Worm (Caenorhabditis elegans): ENCODE data around the gene F52E1.5.
A peak's percentile ranks its signal among the peaks of the same experiment; 100 is the strongest.
"Not testable (repeated sequence)": the region's sequence is repeated elsewhere in the genome, so short reads cannot be mapped to it uniquely, and the experiment has no call there.

The F52E1.5 gene

DNA sequence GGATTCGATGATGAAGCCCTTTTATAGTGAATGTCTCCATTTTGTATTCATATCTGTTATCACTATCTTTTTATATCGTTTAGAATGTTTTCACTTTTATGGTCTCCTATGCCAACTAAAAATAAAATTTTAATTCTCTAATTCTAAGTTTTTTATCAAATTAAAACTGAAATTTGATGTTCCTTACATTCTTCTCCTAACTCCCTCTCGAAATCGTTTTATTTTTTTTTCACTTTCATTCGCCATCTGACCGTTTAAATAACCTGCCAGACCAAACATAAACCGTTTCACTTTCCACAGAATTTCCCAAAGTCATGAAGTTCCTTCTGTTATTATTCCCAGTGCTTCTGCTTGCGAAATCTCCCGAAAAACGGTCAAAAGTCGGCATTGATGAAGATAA is at the start of gene F52E1.5:
F52E1.5 (plus strand) TSS at position 301 of the 400 bp plus-strand sequence.
- TF ChIP-seq blmp-1 (tag; optimal IDR thresholded peaks at IDR 0.05) (peak; percentile 45), unc-62 (GFP tag; optimal IDR thresholded peaks at IDR 0.05) (no peak), efl-1 (optimal IDR thresholded peaks at IDR 0.05) (no peak), efl-1 (GFP tag; optimal IDR thresholded peaks at IDR 0.05 in 1 of 2) (peak in 1 of 2 experiments; percentile 1)

- peak; percentile 18 for TF ChIP-seq blmp-1 (tag; optimal IDR thresholded peaks at IDR 0.05)
- TF ChIP-seq efl-1 (optimal IDR thresholded peaks at IDR 0.05) = no peak
- peak in 1 of 2 experiments; percentile 56 for TF ChIP-seq efl-1 (GFP tag; optimal IDR thresholded peaks at IDR 0.05 in 1 of 2)
- TF ChIP-seq ces-1 (GFP tag; optimal IDR thresholded peaks at IDR 0.05) = no peak
These were observed 44.9 kb upstream of the F52E1.5 start, which contains the start of gene tmd-2 for ce11 chrV:8334360-8334759. Gene tmd-2, plus strand, starts transcription at chrV:8334660.

DNA sequence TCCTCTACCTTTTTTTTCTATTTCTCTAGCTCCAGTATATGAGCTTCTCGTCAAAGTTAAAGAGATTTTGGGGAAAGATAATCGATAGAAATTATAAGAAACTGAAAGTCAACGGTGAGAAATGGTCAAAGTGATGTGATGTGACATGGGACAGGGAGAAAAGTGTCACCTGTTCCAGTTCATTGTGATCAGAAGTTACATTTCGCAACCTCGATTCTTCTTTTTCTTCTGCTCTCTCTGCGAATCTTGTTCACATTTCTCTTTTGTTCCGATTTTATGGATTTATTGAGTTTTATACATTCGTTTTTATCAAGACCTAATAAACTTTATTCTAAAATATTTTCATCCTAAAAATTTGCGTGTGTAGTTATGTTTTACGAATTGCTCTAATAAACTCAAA is 43.7 kb upstream of the F52E1.5 start:
- no peak for TF ChIP-seq lin-15B (tag; optimal IDR thresholded peaks at IDR 0.05)
- peak; percentile 26 for TF ChIP-seq snpc-4 (tag; optimal IDR thresholded peaks at IDR 0.05)
- TF ChIP-seq unc-130 (tag; optimal IDR thresholded peaks at IDR 0.05) = peak; percentile 41
- TF ChIP-seq pag-3 (tag; optimal IDR thresholded peaks at IDR 0.05; ENCODE audit: borderline replicate concordance, insufficient read depth) = peak; percentile 33
- TF ChIP-seq fkh-8 (tag; optimal IDR thresholded peaks at IDR 0.05) = no peak
- TF ChIP-seq mef-2 (tag; optimal IDR thresholded peaks at IDR 0.05) = no peak
- TF ChIP-seq pqm-1 (tag; optimal IDR thresholded peaks at IDR 0.05) = no peak
- no peak for TF ChIP-seq tbx-2 (tag; optimal IDR thresholded peaks at IDR 0.05)
- TF ChIP-seq lin-14 (GFP tag; optimal IDR thresholded peaks at IDR 0.05) = peak; percentile 50
- TF ChIP-seq egl-13 (tag; optimal IDR thresholded peaks at IDR 0.05) = no peak
- TF ChIP-seq lin-13 (GFP tag; optimal IDR thresholded peaks at IDR 0.05) = no peak
- peak; percentile 21 for TF ChIP-seq nhr-71 (tag; optimal IDR thresholded peaks at IDR 0.05)
- TF ChIP-seq elt-2 (tag; optimal IDR thresholded peaks at IDR 0.05) = no peak
- peak; percentile 54 for TF ChIP-seq rnt-1 (tag; optimal IDR thresholded peaks at IDR 0.05)
- no peak for TF ChIP-seq lin-39 (tag; optimal IDR thresholded peaks at IDR 0.05)
- TF ChIP-seq nhr-47 (tag; optimal IDR thresholded peaks at IDR 0.05) = no peak
- TF ChIP-seq skn-1 (tag; optimal IDR thresholded peaks at IDR 0.05) = peak; percentile 12
- no peak for TF ChIP-seq isw-1 (GFP tag; IDR thresholded peaks at IDR 0.05)
- peak in 1 of 2 experiments; percentile 14 for TF ChIP-seq lsy-2 (tag; optimal IDR thresholded peaks at IDR 0.05)

- TF ChIP-seq xbp-1, nhr-237, snpc-4 (tag; optimal IDR thresholded peaks at IDR 0.05): not testable (repeated sequence)
These were observed 38.4 kb upstream of the F52E1.5 start, which contains the start of gene C08D8.7 for ce11 chrV:8340924-8341323. Gene C08D8.7, plus strand, starts transcription at chrV:8341224.

- TF ChIP-seq C16A3.4 (tag; optimal IDR thresholded peaks at IDR 0.05) (no peak), vab-15 (tag; optimal IDR thresholded peaks at IDR 0.05) (no peak), alr-1 (tag; optimal IDR thresholded peaks at IDR 0.05; ENCODE audit: borderline replicate concordance) (no peak), grh-1 (GFP tag; IDR thresholded peaks at IDR 0.05) (no peak), pax-3 (tag; optimal IDR thresholded peaks at IDR 0.05) (peak; percentile 58), nhr-28 (tag; optimal IDR thresholded peaks at IDR 0.05) (no peak), Y116A8C.19 (tag; optimal IDR thresholded peaks at IDR 0.05; ENCODE audit: borderline replicate concordance) (no peak), fkh-8 (tag; optimal IDR thresholded peaks at IDR 0.05) (peak; percentile 38), dsc-1 (tag; optimal IDR thresholded peaks at IDR 0.05) (peak; percentile 95), nhr-76 (tag; optimal IDR thresholded peaks at IDR 0.05) (no peak), lsy-2 (tag; optimal IDR thresholded peaks at IDR 0.05) (no peak), lin-39 (tag; optimal IDR thresholded peaks at IDR 0.05) (no peak), C34B4.2 (tag; optimal IDR thresholded peaks at IDR 0.05) (no peak), sox-4 (tag; optimal IDR thresholded peaks at IDR 0.05) (peak; percentile 8), nhr-47 (tag; optimal IDR thresholded peaks at IDR 0.05) (peak; percentile 44), lin-14 (GFP tag; optimal IDR thresholded peaks at IDR 0.05) (no peak), tlp-1 (tag; optimal IDR thresholded peaks at IDR 0.05) (no peak), nhr-84 (tag; optimal IDR thresholded peaks at IDR 0.05) (no peak), egl-13 (tag; optimal IDR thresholded peaks at IDR 0.05) (peak; percentile 65)
These were observed 36.9 kb upstream of the F52E1.5 start for ce11 chrV:8342416-8342815.
